In genomic region chrX:16158270-16158926, dm6 we compare ENCODE assay signal across 4 fruit fly cellular contexts.
TF ChIP-seq lines count a peak whose summit lies in the region.

No protein-coding gene starts in this region.

- no peak for TF ChIP-seq CTCF in whole organism, embryonic (GFP tag; optimal IDR thresholded peaks at IDR 0.05; lab: Kevin White, UChicago)

TF ChIP-seq in whole organism, embryonic, 481 proteins besides CTCF, POLR2A, EP300 and RAD21 (continues in another document):
- no peak for TF ChIP-seq Dref (GFP tag; IDR thresholded peaks at IDR 0.05; lab: Robert Waterston, UW)
- no peak for TF ChIP-seq kay (GFP tag; optimal IDR thresholded peaks at IDR 0.05; lab: Kevin White, UChicago)
- no peak for TF ChIP-seq TFAM (GFP tag; optimal IDR thresholded peaks at IDR 0.05; lab: Kevin White, UChicago)
- no peak for TF ChIP-seq jigr1 (GFP tag; IDR thresholded peaks at IDR 0.05; lab: Robert Waterston, UW)
- TF ChIP-seq YL-1 (GFP tag; optimal IDR thresholded peaks at IDR 0.05; lab: Kevin White, UChicago) = no peak
- TF ChIP-seq CG10654 (GFP tag; optimal IDR thresholded peaks at IDR 0.05; lab: Kevin White, UChicago) = peak; percentile 14
- no peak for TF ChIP-seq sr (GFP tag; IDR thresholded peaks at IDR 0.05; lab: Robert Waterston, UW)
- TF ChIP-seq CG12744 (GFP tag; optimal IDR thresholded peaks at IDR 0.05; lab: Kevin White, UChicago) = no peak
- no peak for TF ChIP-seq CG8478 (optimal IDR thresholded peaks at IDR 0.05; lab: Kevin White, UChicago)
- TF ChIP-seq Ets65A (GFP tag; lab: Kevin White, UChicago) = peak; percentile 89
- TF ChIP-seq fd102C (GFP tag; optimal IDR thresholded peaks at IDR 0.05; lab: Kevin White, UChicago) = no peak
- TF ChIP-seq jumu (GFP tag; optimal IDR thresholded peaks at IDR 0.05; lab: Kevin White, UChicago) = no peak
- no peak for TF ChIP-seq CG11093 (GFP tag; IDR thresholded peaks at IDR 0.05; lab: Robert Waterston, UW)
- no peak for TF ChIP-seq CG12104 (GFP tag; optimal IDR thresholded peaks at IDR 0.05; lab: Kevin White, UChicago)
- no peak for TF ChIP-seq CG3726 (GFP tag; IDR thresholded peaks at IDR 0.05; lab: Robert Waterston, UW)
- TF ChIP-seq trem (tag; optimal IDR thresholded peaks at IDR 0.05; lab: Kevin White, UChicago) = peak; percentile 1
- TF ChIP-seq CG12219 (GFP tag; optimal IDR thresholded peaks at IDR 0.05; lab: Kevin White, UChicago) = peak; percentile 25
- peak; percentile 4 for TF ChIP-seq CG1529 (GFP tag; optimal IDR thresholded peaks at IDR 0.05; lab: Kevin White, UChicago)
- no peak for TF ChIP-seq scrt (GFP tag; optimal IDR thresholded peaks at IDR 0.05; lab: Kevin White, UChicago)
- no peak for TF ChIP-seq repo (GFP tag; optimal IDR thresholded peaks at IDR 0.05; lab: Kevin White, UChicago)
- TF ChIP-seq CG4424 (GFP tag; optimal IDR thresholded peaks at IDR 0.05; lab: Kevin White, UChicago) = peak; percentile 33
- TF ChIP-seq Neu2 (GFP tag; optimal IDR thresholded peaks at IDR 0.05; lab: Kevin White, UChicago; ENCODE audit: borderline replicate concordance) = no peak
- TF ChIP-seq ham (GFP tag; IDR thresholded peaks at IDR 0.05; lab: Robert Waterston, UW) = no peak
- peak; percentile 65 for TF ChIP-seq phol (tag; optimal IDR thresholded peaks at IDR 0.05; lab: Kevin White, UChicago)

TF ChIP-seq in whole organism, prepupa, 60 proteins besides CTCF, POLR2A, EP300 and RAD21 (continues in another document):
- TF ChIP-seq Smox (GFP tag; optimal IDR thresholded peaks at IDR 0.05; lab: Kevin White, UChicago) (peak; percentile 47), CG32006 (GFP tag; optimal IDR thresholded peaks at IDR 0.05; lab: Kevin White, UChicago) (peak; percentile 60), Blimp-1 (GFP tag; optimal IDR thresholded peaks at IDR 0.05; lab: Kevin White, UChicago) (no peak), CG10669 (GFP tag; optimal IDR thresholded peaks at IDR 0.05; lab: Kevin White, UChicago) (peak; percentile 80), Hr4 (GFP tag; optimal IDR thresholded peaks at IDR 0.05; lab: Kevin White, UChicago) (peak; percentile 50), Hr38 (GFP tag; optimal IDR thresholded peaks at IDR 0.05; lab: Kevin White, UChicago) (no peak), CG4318 (GFP tag; optimal IDR thresholded peaks at IDR 0.05; lab: Kevin White, UChicago) (no peak), Sox102F (GFP tag; optimal IDR thresholded peaks at IDR 0.05; lab: Kevin White, UChicago) (peak; percentile 53), esn (GFP tag; optimal IDR thresholded peaks at IDR 0.05; lab: Kevin White, UChicago) (peak; percentile 58), CG7368 (GFP tag; optimal IDR thresholded peaks at IDR 0.05; lab: Kevin White, UChicago) (peak; percentile 65), fd85E (GFP tag; optimal IDR thresholded peaks at IDR 0.05; lab: Kevin White, UChicago) (no peak), CG11294 (GFP tag; IDR thresholded peaks at IDR 0.05; lab: Robert Waterston, UW) (no peak), CG15336 (GFP tag; IDR thresholded peaks at IDR 0.05; lab: Robert Waterston, UW) (peak; percentile 58), CG6808 (GFP tag; optimal IDR thresholded peaks at IDR 0.05; lab: Kevin White, UChicago) (peak; percentile 70), acj6 (GFP tag; optimal IDR thresholded peaks at IDR 0.05; lab: Kevin White, UChicago) (peak; percentile 72), Sox14 (GFP tag; optimal IDR thresholded peaks at IDR 0.05; lab: Kevin White, UChicago) (peak; percentile 72), CG8319 (GFP tag; optimal IDR thresholded peaks at IDR 0.05; lab: Kevin White, UChicago) (peak; percentile 44), CG11762 (GFP tag; optimal IDR thresholded peaks at IDR 0.05; lab: Kevin White, UChicago; ENCODE audit: insufficient read depth) (peak; percentile 57), CG11902 (GFP tag; optimal IDR thresholded peaks at IDR 0.05; lab: Kevin White, UChicago) (peak; percentile 29), ss (GFP tag; optimal IDR thresholded peaks at IDR 0.05; lab: Kevin White, UChicago) (peak; percentile 64 to 69), CG3919 (GFP tag; optimal IDR thresholded peaks at IDR 0.05; lab: Kevin White, UChicago) (peak; percentile 61), fd59A (GFP tag; optimal IDR thresholded peaks at IDR 0.05; lab: Kevin White, UChicago) (peak; percentile 70), CG6163 (GFP tag; IDR thresholded peaks at IDR 0.05; lab: Robert Waterston, UW) (peak; percentile 56; the same call in 2 of the 3 replicates)

TF ChIP-seq in whole organism, pupa, 21 proteins besides CTCF, POLR2A, EP300 and RAD21:
- TF ChIP-seq CG10348 (GFP tag; IDR thresholded peaks at IDR 0.05; lab: Robert Waterston, UW) (no peak), CG14655 (GFP tag; optimal IDR thresholded peaks at IDR 0.05; lab: Kevin White, UChicago) (peak; percentile 75), CG15710 (tag; optimal IDR thresholded peaks at IDR 0.05; lab: Kevin White, UChicago) (peak; percentile 75), CG4496 (GFP tag; IDR thresholded peaks at IDR 0.05; lab: Robert Waterston, UW) (peak; percentile 35; the same call in 1 of the 3 replicates), CG17806 (tag; optimal IDR thresholded peaks at IDR 0.05; lab: Kevin White, UChicago) (peak; percentile 69), Snoo (tag; optimal IDR thresholded peaks at IDR 0.05; lab: Kevin White, UChicago) (peak; percentile 39), rn (GFP tag; IDR thresholded peaks at IDR 0.05; lab: Robert Waterston, UW) (no peak), CG12605 (GFP tag; IDR thresholded peaks at IDR 0.05; lab: Robert Waterston, UW) (no peak), Pif1A (GFP tag; optimal IDR thresholded peaks at IDR 0.05; lab: Kevin White, UChicago) (peak; percentile 72), fd96Ca (GFP tag; IDR thresholded peaks at IDR 0.05; lab: Robert Waterston, UW) (0 out of 3 replicates have a peak, but pooled peaks have one; percentile 13), CG9948 (tag; optimal IDR thresholded peaks at IDR 0.05; lab: Kevin White, UChicago) (peak; percentile 76), Ets98B (GFP tag; IDR thresholded peaks at IDR 0.05; lab: Robert Waterston, UW) (no peak), CG32121 (GFP tag; IDR thresholded peaks at IDR 0.05; lab: Robert Waterston, UW) (no peak), Pif1B (GFP tag; optimal IDR thresholded peaks at IDR 0.05; lab: Kevin White, UChicago) (peak; percentile 68), CG8159 (tag; optimal IDR thresholded peaks at IDR 0.05; lab: Kevin White, UChicago) (peak; percentile 82), CG34367 (tag; optimal IDR thresholded peaks at IDR 0.05; lab: Kevin White, UChicago) (peak; percentile 62), EcR (GFP tag; optimal IDR thresholded peaks at IDR 0.05; lab: Kevin White, UChicago) (no peak), D1 (tag; optimal IDR thresholded peaks at IDR 0.05; lab: Kevin White, UChicago) (peak; percentile 61), CG8301 (tag; optimal IDR thresholded peaks at IDR 0.05; lab: Kevin White, UChicago) (peak; percentile 56), CG13204 (GFP tag; optimal IDR thresholded peaks at IDR 0.05; lab: Kevin White, UChicago) (peak; percentile 30), gl (tag; optimal IDR thresholded peaks at IDR 0.05; lab: Kevin White, UChicago) (peak; percentile 24)

TF ChIP-seq in whole organism, wandering third instar larva, 38 proteins besides CTCF, POLR2A, EP300 and RAD21 (continues in another document):
- TF ChIP-seq lola (GFP tag; optimal IDR thresholded peaks at IDR 0.05; lab: Kevin White, UChicago) (no peak), Sp1 (GFP tag; optimal IDR thresholded peaks at IDR 0.05; lab: Kevin White, UChicago) (peak; percentile 27), Myc (optimal IDR thresholded peaks at IDR 0.05; lab: Kevin White, UChicago) (no peak), OdsH (GFP tag; optimal IDR thresholded peaks at IDR 0.05; lab: Kevin White, UChicago) (peak; percentile 17), psq (GFP tag; optimal IDR thresholded peaks at IDR 0.05; lab: Kevin White, UChicago) (peak; percentile 18), dmrt93B (GFP tag; optimal IDR thresholded peaks at IDR 0.05; lab: Kevin White, UChicago) (no peak), CG9705 (GFP tag; optimal IDR thresholded peaks at IDR 0.05; lab: Kevin White, UChicago) (no peak), tai (GFP tag; optimal IDR thresholded peaks at IDR 0.05; lab: Kevin White, UChicago) (peak; percentile 20), jim (GFP tag; optimal IDR thresholded peaks at IDR 0.05; lab: Kevin White, UChicago) (no peak), Hr78 (GFP tag; optimal IDR thresholded peaks at IDR 0.05; lab: Kevin White, UChicago) (no peak), br (GFP tag; optimal IDR thresholded peaks at IDR 0.05; lab: Kevin White, UChicago) (peak; percentile 46), usp (GFP tag; optimal IDR thresholded peaks at IDR 0.05; lab: Kevin White, UChicago) (no peak), sv (GFP tag; optimal IDR thresholded peaks at IDR 0.05; lab: Kevin White, UChicago) (no peak), Abd-B (GFP tag; optimal IDR thresholded peaks at IDR 0.05; lab: Kevin White, UChicago) (no peak), Vsx2 (GFP tag; optimal IDR thresholded peaks at IDR 0.05; lab: Kevin White, UChicago; ENCODE audit: partially characterized antibody) (no peak), foxo (GFP tag; optimal IDR thresholded peaks at IDR 0.05; lab: Kevin White, UChicago) (peak in 1 of 2 experiments; percentile 56), dsf (GFP tag; optimal IDR thresholded peaks at IDR 0.05; lab: Kevin White, UChicago; ENCODE audit: borderline replicate concordance) (no peak), fru (GFP tag; optimal IDR thresholded peaks at IDR 0.05; lab: Kevin White, UChicago) (peak; percentile 58), Rel (GFP tag; optimal IDR thresholded peaks at IDR 0.05; lab: Kevin White, UChicago) (no peak), Rel (tag; optimal IDR thresholded peaks at IDR 0.05; lab: Kevin White, UChicago) (no peak), GATAd (GFP tag; optimal IDR thresholded peaks at IDR 0.05; lab: Kevin White, UChicago) (no peak), Hr83 (GFP tag; optimal IDR thresholded peaks at IDR 0.05; lab: Kevin White, UChicago; ENCODE audit: poor library complexity, severe bottlenecking) (no peak), rgr (GFP tag; optimal IDR thresholded peaks at IDR 0.05; lab: Kevin White, UChicago) (peak; percentile 45), Dif (GFP tag; optimal IDR thresholded peaks at IDR 0.05; lab: Kevin White, UChicago; ENCODE audit: partially characterized antibody) (no peak), Dfd (GFP tag; optimal IDR thresholded peaks at IDR 0.05; lab: Kevin White, UChicago) (no peak), CG32264 (GFP tag; optimal IDR thresholded peaks at IDR 0.05; lab: Kevin White, UChicago) (no peak), pan (optimal IDR thresholded peaks at IDR 0.05; lab: Kevin White, UChicago) (no peak), brk (GFP tag; optimal IDR thresholded peaks at IDR 0.05; lab: Kevin White, UChicago) (no peak), N (GFP tag; optimal IDR thresholded peaks at IDR 0.05; lab: Kevin White, UChicago) (no peak), dl (GFP tag; optimal IDR thresholded peaks at IDR 0.05; lab: Kevin White, UChicago; ENCODE audit: insufficient read depth in 1 of 2, partially characterized antibody in 2 of 2) (no peak), Mio (GFP tag; optimal IDR thresholded peaks at IDR 0.05; lab: Kevin White, UChicago) (no peak), sage (GFP tag; optimal IDR thresholded peaks at IDR 0.05; lab: Kevin White, UChicago) (no peak), Jra (GFP tag; optimal IDR thresholded peaks at IDR 0.05; lab: Kevin White, UChicago) (no peak)

Comparison
In these comparisons a context has a peak if more than half of its experiments do, and no peak if none do; other contexts are left out.
1. Of the 7 proteins assayed by ChIP-seq in both whole organism, embryonic and whole organism, prepupa: peak only in whole organism, embryonic: Blimp-1; only in whole organism, prepupa: CG16779, Hr39 and Lpt; in both: Sox102F; in neither: 2.